Worm (Caenorhabditis elegans) whole organism, L1 larva: ENCODE measurements around the gene hot-7.

Experiments used
- C34B4.2 ChIP-seq: sonication (generic microtip); optimal IDR thresholded peaks from 2 replicates; lab custom pipeline; 2017; ENCODE audit warnings: mild to moderate bottlenecking, missing genetic modification characterization, missing compliant biosample characterization
- F16B12.6 ChIP-seq: fragments of 150-350 bp; optimal IDR thresholded peaks from 2 replicates; lab custom pipeline; 2014; ENCODE audit warnings: missing biosample characterization, missing genetic modification characterization
- aha-1 ChIP-seq: fragments of 150-350 bp; optimal IDR thresholded peaks from 2 replicates; lab custom pipeline; 2014; ENCODE audit warnings: missing biosample characterization, missing genetic modification characterization
- blmp-1 ChIP-seq: fragments of 150-350 bp; optimal IDR thresholded peaks from 2 replicates; lab custom pipeline; 2014; ENCODE audit warnings: missing biosample characterization, missing genetic modification characterization
- ceh-8 ChIP-seq: fragments of 200-800 bp; sonication (Bioruptor generic); optimal IDR thresholded peaks from 2 replicates; lab custom pipeline; 2018; ENCODE audit warnings: mild to moderate bottlenecking, missing genetic modification characterization, moderate library complexity, missing compliant biosample characterization
- ces-1 ChIP-seq: fragments of 150-350 bp; optimal IDR thresholded peaks from 2 replicates; lab custom pipeline; 2014; ENCODE audit warnings: missing biosample characterization, missing genetic modification reagents, missing genetic modification characterization
- dpl-1 ChIP-seq, 3 experiments: fragments of 150-350 bp in 2 of 3; sonication (generic microtip) in 1 of 3; optimal IDR thresholded peaks; 2 replicates each; lab custom pipeline; 2014 to 2017; ENCODE audit warnings: missing biosample characterization in 3 of 3, missing genetic modification characterization in 3 of 3, missing genetic modification reagents in 3 of 3
- dsc-1 ChIP-seq: sonication (generic microtip); optimal IDR thresholded peaks from 2 replicates; lab custom pipeline; 2016; ENCODE audit warnings: mild to moderate bottlenecking, missing genetic modification characterization, missing compliant biosample characterization
- efl-1 ChIP-seq, 4 experiments: fragments of 150-350 bp; optimal IDR thresholded peaks in 3 of 4; peaks in 1 of 4; 1 replicate in 1 of 4; 2 replicates in 3 of 4; lab custom pipeline; 2014; ENCODE audit warnings: missing biosample characterization in 2 of 4, missing genetic modification characterization in 2 of 4, missing genetic modification reagents in 2 of 4
- egl-27 ChIP-seq, 2 experiments: fragments of 150-350 bp in 1 of 2; sonication (generic microtip); optimal IDR thresholded peaks; 3 replicates each; lab custom pipeline; 2017 to 2018; ENCODE audit warnings: missing biosample characterization in 2 of 2, missing genetic modification characterization in 2 of 2, missing genetic modification reagents in 2 of 2
- fkh-8 ChIP-seq: sonication (generic microtip); optimal IDR thresholded peaks from 2 replicates; lab custom pipeline; 2016; ENCODE audit warnings: mild to moderate bottlenecking, missing genetic modification characterization, missing compliant biosample characterization
- grh-1 ChIP-seq: fragments of 200-800 bp; sonication (Bioruptor generic); IDR thresholded peaks from 2 replicates; pipeline ENCODE4 v1.3.6; 2022; ENCODE audit warnings: missing genetic modification reagents, missing genetic modification characterization, missing compliant biosample characterization
- hlh-4 ChIP-seq: sonication (generic microtip); optimal IDR thresholded peaks from 2 replicates; lab custom pipeline; 2016; ENCODE audit warnings: mild to moderate bottlenecking, missing genetic modification characterization, missing compliant biosample characterization
- hpl-2 ChIP-seq: fragments of 150-350 bp; optimal IDR thresholded peaks from 2 replicates; lab custom pipeline; 2014; ENCODE audit warnings: missing biosample characterization, missing genetic modification reagents, missing genetic modification characterization
- isw-1 ChIP-seq: fragments of 200-800 bp; sonication (Bioruptor generic); IDR thresholded peaks from 2 replicates; pipeline ENCODE4 v1.3.6; 2022; ENCODE audit warnings: missing genetic modification characterization, missing compliant biosample characterization
- lin-39 ChIP-seq: fragments of 150-350 bp; optimal IDR thresholded peaks from 2 replicates; lab custom pipeline; 2014; ENCODE audit warnings: missing biosample characterization, missing genetic modification reagents, missing genetic modification characterization
- lsy-2 ChIP-seq, 2 experiments: fragments of 150-350 bp; optimal IDR thresholded peaks; 2 replicates each; lab custom pipeline; 2014; ENCODE audit warnings: missing biosample characterization in 2 of 2, missing genetic modification characterization in 2 of 2
- mdl-1 ChIP-seq, 2 experiments: fragments of 150-350 bp; optimal IDR thresholded peaks; 2 replicates each; lab custom pipeline; 2014 to 2017; ENCODE audit warnings: missing biosample characterization in 2 of 2, missing genetic modification characterization in 2 of 2, inconsistent platforms in 1 of 2
- nhr-11 ChIP-seq: fragments of 150-350 bp; optimal IDR thresholded peaks from 2 replicates; lab custom pipeline; 2014; ENCODE audit warnings: missing biosample characterization, missing genetic modification characterization
- nhr-20 ChIP-seq: sonication (generic microtip); optimal IDR thresholded peaks from 2 replicates; lab custom pipeline; 2016; ENCODE audit warnings: mild to moderate bottlenecking, missing genetic modification characterization, missing compliant biosample characterization
- nhr-28 ChIP-seq: fragments of 150-350 bp; optimal IDR thresholded peaks from 2 replicates; lab custom pipeline; 2014; ENCODE audit warnings: missing biosample characterization, missing genetic modification characterization
- nhr-71 ChIP-seq: sonication (generic microtip); optimal IDR thresholded peaks from 2 replicates; lab custom pipeline; 2016; ENCODE audit warnings: mild to moderate bottlenecking, missing genetic modification characterization, moderate library complexity, missing compliant biosample characterization
- pag-3 ChIP-seq: sonication (generic microtip); optimal IDR thresholded peaks from 2 replicates; lab custom pipeline; 2017; ENCODE audit warnings: missing genetic modification characterization, mild to moderate bottlenecking, missing compliant biosample characterization, antibody characterized with exemption, borderline replicate concordance; ENCODE audit not compliant: insufficient read depth
- pax-3 ChIP-seq: fragments of 200-800 bp; sonication (Bioruptor generic); optimal IDR thresholded peaks from 2 replicates; lab custom pipeline; 2018; ENCODE audit warnings: mild to moderate bottlenecking, missing genetic modification characterization, moderate library complexity, missing compliant biosample characterization
- pqm-1 ChIP-seq: sonication (generic microtip); optimal IDR thresholded peaks from 3 replicates; lab custom pipeline; 2017; ENCODE audit warnings: missing biosample characterization, missing genetic modification characterization
- rnt-1 ChIP-seq: sonication (generic microtip); optimal IDR thresholded peaks from 2 replicates; lab custom pipeline; 2016; ENCODE audit warnings: mild to moderate bottlenecking, missing genetic modification characterization, moderate library complexity, missing compliant biosample characterization
- skn-1 ChIP-seq: fragments of 150-350 bp; optimal IDR thresholded peaks from 2 replicates; lab custom pipeline; 2014; ENCODE audit warnings: missing biosample characterization, missing genetic modification characterization
- snpc-4 ChIP-seq: fragments of 150-350 bp; optimal IDR thresholded peaks from 2 replicates; lab custom pipeline; 2014; ENCODE audit warnings: missing biosample characterization, missing genetic modification characterization
- snu-23 ChIP-seq: sonication (generic microtip); optimal IDR thresholded peaks from 2 replicates; lab custom pipeline; 2016; ENCODE audit warnings: missing genetic modification characterization, missing compliant biosample characterization
- sptf-1 ChIP-seq: fragments of 150-350 bp; optimal IDR thresholded peaks from 2 replicates; lab custom pipeline; 2014; ENCODE audit warnings: missing biosample characterization, missing genetic modification characterization
- swsn-7 ChIP-seq: sonication (generic microtip); optimal IDR thresholded peaks from 2 replicates; lab custom pipeline; 2016; ENCODE audit warnings: missing genetic modification characterization, missing compliant biosample characterization
- tlp-1 ChIP-seq: fragments of 150-350 bp; optimal IDR thresholded peaks from 2 replicates; lab custom pipeline; 2014; ENCODE audit warnings: missing biosample characterization, missing genetic modification characterization
- unc-130 ChIP-seq: fragments of 150-350 bp; optimal IDR thresholded peaks from 2 replicates; lab custom pipeline; 2017; ENCODE audit warnings: missing biosample characterization, missing genetic modification characterization, inconsistent platforms
- unc-86 ChIP-seq: sonication (generic microtip); optimal IDR thresholded peaks from 2 replicates; lab custom pipeline; 2016; ENCODE audit warnings: missing genetic modification characterization, missing compliant biosample characterization
- unc-98 ChIP-seq: fragments of 200-800 bp; sonication (Bioruptor generic); IDR thresholded peaks from 2 replicates; pipeline ENCODE4 v1.3.6; 2022; ENCODE audit warnings: missing genetic modification characterization, missing compliant biosample characterization
- zag-1 ChIP-seq: fragments of 150-350 bp; optimal IDR thresholded peaks from 2 replicates; lab custom pipeline; 2014; ENCODE audit warnings: missing biosample characterization, missing genetic modification characterization
- zip-4 ChIP-seq: fragments of 200-800 bp; sonication (Bioruptor generic); optimal IDR thresholded peaks from 2 replicates; lab custom pipeline; 2018; ENCODE audit warnings: mild to moderate bottlenecking, missing genetic modification characterization, moderate library complexity, missing compliant biosample characterization
- ztf-11 ChIP-seq, 2 experiments: sonication (generic microtip); optimal IDR thresholded peaks; 2 replicates each; lab custom pipeline; 2016 to 2017; ENCODE audit warnings: missing genetic modification characterization in 2 of 2, missing biosample characterization in 1 of 2, missing compliant biosample characterization in 1 of 2
- ztf-4 ChIP-seq: fragments of 150-350 bp; optimal IDR thresholded peaks from 2 replicates; lab custom pipeline; 2014; ENCODE audit warnings: missing biosample characterization, missing genetic modification characterization

Gene hot-7

ce11 chrII:14236569-14236968 lies 25.4 kb downstream of the hot-7 start:
- TF ChIP-seq efl-1 (optimal IDR thresholded peaks at IDR 0.05; lab: Kevin White, UChicago) (no peak), efl-1 (GFP tag; optimal IDR thresholded peaks at IDR 0.05 in 1 of 2; lab: Kevin White, UChicago) (peak in 1 of 2 experiments; percentile 93), aha-1 (no peak)

ce11 chrII:14237245-14237806 lies 26.1 kb downstream of the hot-7 start:
- TF ChIP-seq pax-3 (tag; lab: Kevin White, UChicago) (no peak), skn-1 (tag; lab: Kevin White, UChicago) (no peak), ceh-8 (GFP tag; lab: Kevin White, UChicago) (peak; percentile 16), efl-1 (optimal IDR thresholded peaks at IDR 0.05; lab: Kevin White, UChicago) (no peak), efl-1 (GFP tag; optimal IDR thresholded peaks at IDR 0.05 in 1 of 2; lab: Kevin White, UChicago) (peak in 1 of 2 experiments; percentile 65)
- TF ChIP-seq, all 84 proteins: peak for 2

ce11 chrII:14239924-14240323 lies 28.7 kb downstream of the hot-7 start:
- no peak for TF ChIP-seq lin-39 (tag; lab: Kevin White, UChicago)
- no peak for TF ChIP-seq efl-1 (optimal IDR thresholded peaks at IDR 0.05; lab: Kevin White, UChicago)
- peak in 1 of 2 experiments; percentile 38 for TF ChIP-seq efl-1 (GFP tag; optimal IDR thresholded peaks at IDR 0.05 in 1 of 2; lab: Kevin White, UChicago)
- TF ChIP-seq, all 84 proteins: peak for 1

ce11 chrII:14242259-14242658 lies 31.0 kb downstream of the hot-7 start:
- TF ChIP-seq ztf-4 (tag; lab: Kevin White, UChicago) = no peak
- no peak for TF ChIP-seq lsy-2 (tag; optimal IDR thresholded peaks at IDR 0.05; lab: Kevin White, UChicago)
- TF ChIP-seq nhr-28 (tag; lab: Kevin White, UChicago) = no peak
- no peak for TF ChIP-seq unc-98 (GFP tag; lab: Robert Waterston, UW)

ce11 chrII:14243503-14243902 lies 32.3 kb downstream of the hot-7 start, which contains the start of gene jmjd-2:
Gene jmjd-2 (minus strand): TSS chrII:14243603.
- TF ChIP-seq hpl-2 (GFP tag; lab: Kevin White, UChicago) (no peak), nhr-11 (tag; lab: Kevin White, UChicago) (no peak), egl-27 (tag; optimal IDR thresholded peaks at IDR 0.05; lab: Kevin White, UChicago) (no peak), rnt-1 (tag; lab: Kevin White, UChicago) (no peak), dsc-1 (tag; lab: Kevin White, UChicago) (no peak), unc-130 (no peak), tlp-1 (tag; lab: Kevin White, UChicago) (no peak), swsn-7 (tag; lab: Kevin White, UChicago) (no peak), ztf-11 (tag; optimal IDR thresholded peaks at IDR 0.05; lab: Kevin White, UChicago) (no peak)

ce11 chrII:14244457-14245254 lies 33.4 kb downstream of the hot-7 start:
- peak; percentile 53 for TF ChIP-seq nhr-20 (tag; lab: Kevin White, UChicago)
- TF ChIP-seq C34B4.2 (tag; lab: Kevin White, UChicago) = no peak
- TF ChIP-seq grh-1 (GFP tag; lab: Robert Waterston, UW) = no peak
- TF ChIP-seq mdl-1 (tag; optimal IDR thresholded peaks at IDR 0.05; lab: Kevin White, UChicago) = peak in 1 of 2 experiments; percentile 76
- TF ChIP-seq ces-1 = no peak
- peak; percentile 97 for TF ChIP-seq blmp-1
- peak; percentile 48 for TF ChIP-seq rnt-1 (tag; lab: Kevin White, UChicago)
- TF ChIP-seq lsy-2 (tag; optimal IDR thresholded peaks at IDR 0.05; lab: Kevin White, UChicago) = peak; percentile 56 to 72
- TF ChIP-seq zip-4 (GFP tag; lab: Kevin White, UChicago) = no peak
- TF ChIP-seq isw-1 (GFP tag; lab: Robert Waterston, UW) = no peak; the same call in 1 of the 2 replicates
- TF ChIP-seq snpc-4 (tag; lab: Kevin White, UChicago) = peak; percentile 50
- peak; percentile 33 for TF ChIP-seq unc-86 (tag; lab: Kevin White, UChicago)
- peak; percentile 76 for TF ChIP-seq snu-23 (GFP tag; lab: Kevin White, UChicago)
- TF ChIP-seq nhr-71 (tag; lab: Kevin White, UChicago) = peak; percentile 80
- peak; percentile 41 for TF ChIP-seq F16B12.6 (tag; lab: Kevin White, UChicago)
- TF ChIP-seq sptf-1 = no peak
- TF ChIP-seq fkh-8 (tag; lab: Kevin White, UChicago) = peak; percentile 58
- no peak for TF ChIP-seq zag-1 (tag; lab: Kevin White, UChicago)
- TF ChIP-seq pqm-1 = no peak
- no peak for TF ChIP-seq hlh-4 (tag; lab: Kevin White, UChicago)
- peak; percentile 60 to 69 (median 63) for TF ChIP-seq dpl-1 (GFP tag; optimal IDR thresholded peaks at IDR 0.05; lab: Kevin White, UChicago)
- peak; percentile 53 for TF ChIP-seq aha-1
- no peak for TF ChIP-seq pag-3 (tag; lab: Kevin White, UChicago)
